Worm (Caenorhabditis elegans): Measurements from ENCODE around the gene istr-1.

ce11 chrV:12725893-12726292 is 28.2 kb downstream of the istr-1 start, which contains the start of gene R11D1.12:
- TF ChIP-seq F44E2.7 (GFP tag; IDR thresholded peaks at IDR 0.05), result no peak
- TF ChIP-seq hmg-1.1 (GFP tag; IDR thresholded peaks at IDR 0.05), result no peak
- TF ChIP-seq nhr-76 (tag; optimal IDR thresholded peaks at IDR 0.05), result no peak
- no peak for TF ChIP-seq zag-1 (tag; optimal IDR thresholded peaks at IDR 0.05)
- no peak for TF ChIP-seq nhr-77 (tag; optimal IDR thresholded peaks at IDR 0.05)
- no peak for TF ChIP-seq ceh-28 (tag; optimal IDR thresholded peaks at IDR 0.05)
- no peak for TF ChIP-seq F26F4.8 (GFP tag; conservative IDR thresholded peaks at IDR 0.05)
- no peak for TF ChIP-seq lsy-2 (tag; optimal IDR thresholded peaks at IDR 0.05)
- no peak for TF ChIP-seq unc-62 (GFP tag; optimal IDR thresholded peaks at IDR 0.05 in 1 of 2)
- TF ChIP-seq unc-62 (tag; optimal IDR thresholded peaks at IDR 0.05), result no peak
- TF ChIP-seq nhr-11 (tag; optimal IDR thresholded peaks at IDR 0.05), result no peak
- no peak for TF ChIP-seq mep-1 (tag; optimal IDR thresholded peaks at IDR 0.05)
- TF ChIP-seq dmd-9 (GFP tag; IDR thresholded peaks at IDR 0.05), result no peak
- no peak for TF ChIP-seq nhr-25 (tag; optimal IDR thresholded peaks at IDR 0.05; ENCODE audit: borderline replicate concordance, insufficient read depth)
